Worm (Caenorhabditis elegans): Measurements from ENCODE around the gene W04E12.3.
"Not testable (repeated sequence)": the region's sequence is repeated elsewhere in the genome, so short reads cannot be mapped to it uniquely, and the experiment has no call there.

DNA sequence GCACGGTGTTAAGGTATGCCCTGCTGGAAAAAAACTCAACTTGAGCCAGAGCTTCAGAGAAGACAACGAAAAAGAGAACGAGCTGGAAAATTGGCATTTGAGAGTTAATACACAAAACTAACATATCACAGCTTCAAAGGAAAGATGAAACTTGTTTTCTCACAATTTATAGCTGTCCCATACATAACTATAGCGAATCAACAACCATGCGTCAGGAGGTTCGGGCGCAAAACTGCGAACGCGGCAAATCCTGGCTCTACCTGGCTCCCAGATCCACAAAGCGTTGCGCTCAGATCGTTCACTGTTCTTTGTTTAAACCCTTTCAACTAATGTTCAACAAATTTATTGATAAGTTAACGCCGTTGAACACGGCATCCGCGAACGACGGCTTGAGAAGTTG lies 30.1 kb upstream of the W04E12.3 start, which contains the start of gene Y43F8C.23:
- not testable (repeated sequence) for TF ChIP-seq med-1 (GFP tag; optimal IDR thresholded peaks at IDR 0.05; ENCODE audit: insufficient read depth); flt-1 (GFP tag; IDR thresholded peaks at IDR 0.05); ref-1 (GFP tag; conservative IDR thresholded peaks at IDR 0.05); cog-1 (tag; optimal IDR thresholded peaks at IDR 0.05); tab-1 (GFP tag; IDR thresholded peaks at IDR 0.05); ztf-29 (GFP tag; IDR thresholded peaks at IDR 0.05); T22C8.4 (GFP tag; IDR thresholded peaks at IDR 0.05); ztf-23 (GFP tag; IDR thresholded peaks at IDR 0.05); klf-2 (GFP tag; conservative IDR thresholded peaks at IDR 0.05)
